Worm (Caenorhabditis elegans) whole organism, L4 larva: Measurements from ENCODE around the gene C25D7.9.

Experiments used
- D1046.2 ChIP-seq: fragments of 200-800 bp; sonication (Bioruptor generic); IDR thresholded peaks from 2 replicates; pipeline ENCODE4 v1.3.6; 2022; ENCODE audit warnings: missing genetic modification characterization, missing compliant biosample characterization
- F44E2.7 ChIP-seq: fragments of 200-800 bp; sonication (Bioruptor generic); IDR thresholded peaks from 2 replicates; pipeline ENCODE4 v2.1.2; 2022; ENCODE audit warnings: missing genetic modification characterization, missing compliant biosample characterization
- F49E8.2 ChIP-seq: sonication (generic microtip); optimal IDR thresholded peaks from 2 replicates; lab custom pipeline; 2016; ENCODE audit warnings: missing compliant biosample characterization, mild to moderate bottlenecking, missing genetic modification characterization, borderline replicate concordance
- T26A8.4 ChIP-seq: fragments of 200-800 bp; sonication (Bioruptor generic); IDR thresholded peaks from 2 replicates; pipeline ENCODE4 v1.3.6; 2022; ENCODE audit warnings: missing genetic modification characterization, missing compliant biosample characterization
- Y105C5A.15 ChIP-seq: fragments of 200-800 bp; sonication (Bioruptor generic); IDR thresholded peaks from 2 replicates; pipeline ENCODE4 v1.3.6; 2022; ENCODE audit warnings: missing genetic modification characterization, missing compliant biosample characterization
- Y48G9A.11 ChIP-seq: fragments of 200-800 bp; sonication (Bioruptor generic); IDR thresholded peaks from 2 replicates; pipeline ENCODE4 v1.3.6; 2022; ENCODE audit warnings: missing genetic modification reagents, missing genetic modification characterization, missing compliant biosample characterization
- Y75B8A.6 ChIP-seq: fragments of 200-800 bp; sonication (Bioruptor generic); IDR thresholded peaks from 2 replicates; pipeline ENCODE4 v1.3.6; 2022; ENCODE audit warnings: missing genetic modification reagents, missing genetic modification characterization, missing compliant biosample characterization
- ZK337.2 ChIP-seq: fragments of 200-800 bp; sonication (Bioruptor generic); IDR thresholded peaks from 2 replicates; pipeline ENCODE4 v1.3.6; 2022; ENCODE audit warnings: missing genetic modification reagents, missing genetic modification characterization, missing compliant biosample characterization
- ZK546.5 ChIP-seq, 2 experiments: sonication (generic microtip); optimal IDR thresholded peaks; 2 replicates each; lab custom pipeline; 2017; ENCODE audit warnings: missing biosample characterization in 2 of 2, missing genetic modification characterization in 2 of 2
- aha-1 ChIP-seq: fragments of 150-350 bp; peaks from one replicate; lab custom pipeline; 2014; ENCODE audit warnings: missing biosample characterization, missing genetic modification characterization
- ama-1 ChIP-seq: fragments of 150-350 bp; optimal IDR thresholded peaks from 2 replicates; lab custom pipeline; 2014; ENCODE audit warnings: inconsistent platforms, mixed read lengths
- arid-1 ChIP-seq: fragments of 200-800 bp; sonication (Bioruptor generic); conservative IDR thresholded peaks from 2 replicates; pipeline ENCODE4 v1.3.6; 2022; ENCODE audit warnings: missing genetic modification reagents, missing genetic modification characterization, missing compliant biosample characterization
- ceh-28 ChIP-seq: fragments of 150-350 bp; optimal IDR thresholded peaks from 2 replicates; lab custom pipeline; 2014; ENCODE audit warnings: missing biosample characterization, missing genetic modification reagents, missing genetic modification characterization
- ceh-32 ChIP-seq: sonication (generic microtip); optimal IDR thresholded peaks from 2 replicates; lab custom pipeline; 2016; ENCODE audit warnings: mild to moderate bottlenecking, missing genetic modification characterization, missing compliant biosample characterization; ENCODE audit not compliant: poor library complexity
- ceh-44 ChIP-seq: fragments of 200-800 bp; sonication (Bioruptor generic); IDR thresholded peaks from 2 replicates; pipeline ENCODE4 v1.3.6; 2022; ENCODE audit warnings: missing genetic modification reagents, missing genetic modification characterization, missing compliant biosample characterization
- cey-2 ChIP-seq: sonication (generic microtip); optimal IDR thresholded peaks from 3 replicates; lab custom pipeline; 2017; ENCODE audit warnings: missing genetic modification characterization, mild to moderate bottlenecking, missing compliant biosample characterization, antibody characterized with exemption, borderline replicate concordance; ENCODE audit not compliant: insufficient read depth
- ctbp-1 ChIP-seq: fragments of 200-800 bp; sonication (Bioruptor generic); IDR thresholded peaks from 2 replicates; pipeline ENCODE4 v1.3.6; 2022; ENCODE audit warnings: missing genetic modification reagents, missing genetic modification characterization, missing compliant biosample characterization
- daf-12 ChIP-seq: fragments of 150-350 bp; optimal IDR thresholded peaks from 2 replicates; lab custom pipeline; 2014; ENCODE audit warnings: missing biosample characterization, missing genetic modification reagents, missing genetic modification characterization
- daf-19 ChIP-seq: fragments of 200-800 bp; sonication (Bioruptor generic); conservative IDR thresholded peaks from 2 replicates; pipeline ENCODE4 v1.3.6; 2022; ENCODE audit warnings: missing genetic modification characterization, missing compliant biosample characterization
- dmd-8 ChIP-seq: fragments of 200-800 bp; sonication (Bioruptor generic); IDR thresholded peaks from 2 replicates; pipeline ENCODE4 v1.3.6; 2022; ENCODE audit warnings: missing genetic modification characterization, missing compliant biosample characterization
- dpl-1 ChIP-seq: fragments of 150-350 bp; optimal IDR thresholded peaks from 2 replicates; lab custom pipeline; 2014; ENCODE audit warnings: missing biosample characterization, missing genetic modification reagents, missing genetic modification characterization
- dve-1 ChIP-seq: sonication (generic microtip); optimal IDR thresholded peaks from 2 replicates; lab custom pipeline; 2017; ENCODE audit warnings: antibody characterized with exemption, mild to moderate bottlenecking, missing genetic modification characterization, missing compliant biosample characterization; ENCODE audit not compliant: insufficient read depth
- fkh-10 ChIP-seq: fragments of 150-350 bp; optimal IDR thresholded peaks from 2 replicates; lab custom pipeline; 2014; ENCODE audit warnings: missing biosample characterization, missing genetic modification reagents, missing genetic modification characterization
- hlh-30 ChIP-seq: sonication (generic microtip); optimal IDR thresholded peaks from 2 replicates; lab custom pipeline; 2017; ENCODE audit warnings: antibody characterized with exemption, mild to moderate bottlenecking, missing genetic modification characterization, missing compliant biosample characterization; ENCODE audit not compliant: insufficient read depth
- hmg-1.1 ChIP-seq: fragments of 200-800 bp; sonication (Bioruptor generic); IDR thresholded peaks from 2 replicates; pipeline ENCODE4 v1.3.6; 2022; ENCODE audit warnings: missing genetic modification reagents, missing genetic modification characterization, missing compliant biosample characterization
- lim-7 ChIP-seq: fragments of 200-800 bp; sonication (Bioruptor generic); IDR thresholded peaks from 2 replicates; pipeline ENCODE4 v1.3.6; 2022; ENCODE audit warnings: missing genetic modification characterization, missing compliant biosample characterization
- lin-13 ChIP-seq: fragments of 150-350 bp; optimal IDR thresholded peaks from 2 replicates; lab custom pipeline; 2014; ENCODE audit warnings: missing biosample characterization, missing genetic modification reagents, missing genetic modification characterization
- lin-15B ChIP-seq: fragments of 150-350 bp; sonication (generic microtip); optimal IDR thresholded peaks from 3 replicates; lab custom pipeline; 2014; ENCODE audit warnings: missing biosample characterization, missing genetic modification characterization
- lin-38 ChIP-seq: fragments of 200-800 bp; sonication (Bioruptor generic); IDR thresholded peaks from 2 replicates; pipeline ENCODE4 v1.3.6; 2022; ENCODE audit warnings: missing genetic modification reagents, missing genetic modification characterization, missing compliant biosample characterization
- lsy-2 ChIP-seq, 2 experiments: fragments of 150-350 bp in 1 of 2; sonication (generic microtip) in 1 of 2; optimal IDR thresholded peaks; 2 replicates each; lab custom pipeline; 2014 to 2017; ENCODE audit warnings: missing biosample characterization in 2 of 2, missing genetic modification characterization in 2 of 2
- mep-1 ChIP-seq: fragments of 150-350 bp; sonication (generic microtip); optimal IDR thresholded peaks from 3 replicates; lab custom pipeline; 2014; ENCODE audit warnings: missing biosample characterization, missing genetic modification characterization
- mxl-2 ChIP-seq: fragments of 200-800 bp; sonication (Bioruptor generic); conservative IDR thresholded peaks from 2 replicates; pipeline ENCODE4 v1.3.6; 2022; ENCODE audit warnings: missing genetic modification reagents, missing genetic modification characterization, missing compliant biosample characterization
- nhr-11 ChIP-seq: fragments of 150-350 bp; optimal IDR thresholded peaks from 2 replicates; lab custom pipeline; 2014; ENCODE audit warnings: missing biosample characterization, missing genetic modification characterization
- nhr-76 ChIP-seq: fragments of 150-350 bp; optimal IDR thresholded peaks from 2 replicates; lab custom pipeline; 2014; ENCODE audit warnings: missing biosample characterization, missing genetic modification characterization
- nhr-77 ChIP-seq: fragments of 150-350 bp; optimal IDR thresholded peaks from 2 replicates; lab custom pipeline; 2014; ENCODE audit warnings: missing biosample characterization, missing genetic modification characterization
- sdz-12 ChIP-seq: fragments of 200-800 bp; sonication (Bioruptor generic); optimal IDR thresholded peaks from 2 replicates; lab custom pipeline; 2018; ENCODE audit warnings: mild to moderate bottlenecking, missing genetic modification characterization, missing compliant biosample characterization
- set-16 ChIP-seq: fragments of 200-800 bp; sonication (Bioruptor generic); IDR thresholded peaks from 2 replicates; pipeline ENCODE4 v1.3.6; 2022; ENCODE audit warnings: missing genetic modification reagents, missing genetic modification characterization, missing compliant biosample characterization
- snpc-1.2 ChIP-seq: fragments of 200-800 bp; sonication (Bioruptor generic); IDR thresholded peaks from 2 replicates; pipeline ENCODE4 v1.3.6; 2022; ENCODE audit warnings: missing genetic modification reagents, missing genetic modification characterization, missing compliant biosample characterization
- snpc-4 ChIP-seq: fragments of 150-350 bp; optimal IDR thresholded peaks from 2 replicates; lab custom pipeline; 2014; ENCODE audit warnings: missing biosample characterization, missing genetic modification characterization
- tag-97 ChIP-seq: fragments of 200-800 bp; sonication (Bioruptor generic); IDR thresholded peaks from 2 replicates; pipeline ENCODE4 v1.3.6; 2022; ENCODE audit warnings: missing genetic modification characterization, missing compliant biosample characterization
- vab-7 ChIP-seq: fragments of 200-800 bp; sonication (Bioruptor generic); IDR thresholded peaks from 2 replicates; pipeline ENCODE4 v1.3.6; 2022; ENCODE audit warnings: missing genetic modification reagents, missing genetic modification characterization, missing compliant biosample characterization
- zfp-2 ChIP-seq: sonication (generic microtip); optimal IDR thresholded peaks from 2 replicates; lab custom pipeline; 2016; ENCODE audit warnings: mild to moderate bottlenecking, missing genetic modification characterization, missing compliant biosample characterization
- ztf-11 ChIP-seq: fragments of 150-350 bp; optimal IDR thresholded peaks from 2 replicates; lab custom pipeline; 2014; ENCODE audit warnings: missing biosample characterization, missing genetic modification characterization

C25D7.9 gene

ce11 chrV:15083659-15084058 is 18.7 kb downstream of the C25D7.9 start (continued):
- no peak for TF ChIP-seq ctbp-1 (GFP tag; lab: Robert Waterston, UW)
- TF ChIP-seq D1046.2 (GFP tag; lab: Robert Waterston, UW) = no peak
- TF ChIP-seq lin-38 (GFP tag; lab: Robert Waterston, UW) = peak; percentile 66
- 0 out of 2 replicates have a peak, but pooled peaks have one; percentile 21 for TF ChIP-seq Y75B8A.6 (GFP tag; lab: Robert Waterston, UW)
- TF ChIP-seq fkh-10 (GFP tag; lab: Kevin White, UChicago) = no peak
- TF ChIP-seq mxl-2 (GFP tag; lab: Robert Waterston, UW) = no peak
- no peak for TF ChIP-seq lin-15B
- TF ChIP-seq nhr-77 (tag; lab: Kevin White, UChicago) = no peak
- TF ChIP-seq ZK546.5 (tag; optimal IDR thresholded peaks at IDR 0.05; lab: Kevin White, UChicago) = no peak
- TF ChIP-seq ceh-32 (tag; lab: Kevin White, UChicago) = no peak
- TF ChIP-seq sdz-12 (GFP tag; lab: Kevin White, UChicago) = no peak
- no peak for TF ChIP-seq tag-97 (GFP tag; lab: Robert Waterston, UW)
- no peak for TF ChIP-seq snpc-4 (tag; lab: Kevin White, UChicago)
- TF ChIP-seq hmg-1.1 (GFP tag; lab: Robert Waterston, UW) = no peak
- TF ChIP-seq cey-2 (tag; lab: Kevin White, UChicago) = no peak
- no peak for TF ChIP-seq mep-1 (tag; lab: Kevin White, UChicago)
- peak; percentile 18 for TF ChIP-seq aha-1
- peak; percentile 32 for TF ChIP-seq F49E8.2 (tag; lab: Kevin White, UChicago)
- TF ChIP-seq nhr-11 = no peak
- no peak for TF ChIP-seq dpl-1 (GFP tag; lab: Kevin White, UChicago)
- TF ChIP-seq ceh-44 (GFP tag; lab: Robert Waterston, UW) = no peak
- TF ChIP-seq snpc-1.2 (GFP tag; lab: Robert Waterston, UW) = no peak
- TF ChIP-seq F44E2.7 (GFP tag; lab: Robert Waterston, UW) = no peak
- TF ChIP-seq lsy-2 (tag; optimal IDR thresholded peaks at IDR 0.05; lab: Kevin White, UChicago) = no peak
- TF ChIP-seq hlh-30 = no peak
- no peak for TF ChIP-seq Y105C5A.15 (GFP tag; lab: Robert Waterston, UW)
- peak; percentile 70 for TF ChIP-seq ama-1
- no peak for TF ChIP-seq zfp-2 (tag; lab: Kevin White, UChicago)
- no peak for TF ChIP-seq lim-7 (GFP tag; lab: Robert Waterston, UW)
- TF ChIP-seq T26A8.4 (GFP tag; lab: Robert Waterston, UW) = peak; percentile 14; the same call in 1 of the 2 replicates
- TF ChIP-seq dmd-8 = no peak
- TF ChIP-seq ZK337.2 (GFP tag; lab: Robert Waterston, UW) = no peak
- no peak for TF ChIP-seq nhr-76
- no peak for TF ChIP-seq set-16
- TF ChIP-seq lin-13 (GFP tag; lab: Kevin White, UChicago) = peak; percentile 35
- no peak for TF ChIP-seq daf-12 (tag; lab: Kevin White, UChicago)
- TF ChIP-seq Y48G9A.11 (GFP tag; lab: Robert Waterston, UW) = peak; percentile 58; the same call in 1 of the 2 replicates
- TF ChIP-seq ceh-28 (tag; lab: Kevin White, UChicago) = no peak
- TF ChIP-seq daf-19 = no peak
- TF ChIP-seq ztf-11 (tag; lab: Kevin White, UChicago) = no peak
- TF ChIP-seq vab-7 (GFP tag; lab: Robert Waterston, UW) = no peak
- peak; percentile 10 for TF ChIP-seq dve-1
- TF ChIP-seq arid-1 (GFP tag; lab: Robert Waterston, UW) = 0 out of 2 replicates have a peak, but pooled peaks have one; percentile 30
- TF ChIP-seq, all 104 proteins: peak for 15
